Worm (Caenorhabditis elegans) whole organism, mixed stage, embryonic: ENCODE data around the gene egl-6.

Experiments
- blmp-1 ChIP-seq: fragments of 150-350 bp; optimal IDR thresholded peaks from 2 replicates; lab custom pipeline; 2014; ENCODE audit warnings: missing biosample characterization, missing genetic modification characterization
- ceh-83 ChIP-seq: fragments of 200-800 bp; sonication (Bioruptor generic); optimal IDR thresholded peaks from 2 replicates; lab custom pipeline; 2018; ENCODE audit warnings: mild to moderate bottlenecking, missing genetic modification characterization, missing compliant biosample characterization
- elt-1 ChIP-seq: sonication (generic microtip); optimal IDR thresholded peaks from 2 replicates; lab custom pipeline; 2017; ENCODE audit warnings: missing genetic modification characterization, mild to moderate bottlenecking, missing compliant biosample characterization, antibody characterized with exemption, moderate library complexity, borderline replicate concordance; ENCODE audit not compliant: insufficient read depth
- lsy-2 ChIP-seq: fragments of 150-350 bp; optimal IDR thresholded peaks from 2 replicates; lab custom pipeline; 2014; ENCODE audit warnings: missing biosample characterization, missing genetic modification characterization
- mls-2 ChIP-seq: sonication (generic microtip); optimal IDR thresholded peaks from 2 replicates; lab custom pipeline; 2016; ENCODE audit warnings: mild to moderate bottlenecking, missing genetic modification characterization, moderate library complexity, missing compliant biosample characterization
- nhr-12 ChIP-seq: fragments of 150-350 bp; optimal IDR thresholded peaks from 2 replicates; lab custom pipeline; 2014; ENCODE audit warnings: missing biosample characterization, missing genetic modification characterization
- unc-39 ChIP-seq: fragments of 150-350 bp; optimal IDR thresholded peaks from 2 replicates; lab custom pipeline; 2014; ENCODE audit warnings: missing biosample characterization, missing genetic modification characterization
- unc-62 ChIP-seq: fragments of 150-350 bp; optimal IDR thresholded peaks from 2 replicates; lab custom pipeline; 2014; ENCODE audit warnings: missing biosample characterization, missing genetic modification reagents, missing genetic modification characterization
- ztf-11 ChIP-seq: fragments of 150-350 bp; optimal IDR thresholded peaks from 2 replicates; lab custom pipeline; 2014; ENCODE audit warnings: missing biosample characterization, missing genetic modification characterization

DNA sequence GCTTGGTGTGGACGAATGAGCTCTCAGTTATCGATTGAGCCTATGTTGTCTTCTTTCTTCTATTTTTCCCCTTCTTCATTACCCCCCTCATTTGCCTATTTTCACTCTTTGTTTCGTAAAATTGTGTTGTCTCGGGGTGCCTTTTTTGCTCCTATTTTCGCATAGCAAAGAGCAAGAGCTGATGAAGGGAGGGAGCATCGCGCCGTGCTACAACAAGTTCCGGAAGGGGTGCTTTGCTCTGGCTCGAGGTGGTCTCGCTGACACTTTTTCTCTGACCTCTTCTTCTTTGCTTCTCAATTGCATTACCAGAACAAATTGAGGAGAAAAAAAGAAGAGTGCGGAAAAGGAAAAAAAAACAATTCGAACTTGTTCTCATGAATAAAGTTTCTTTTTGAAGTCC lies 34.9 kb upstream of the egl-6 start:
- no peak for TF ChIP-seq lsy-2
- TF ChIP-seq mls-2 (tag; lab: Kevin White, UChicago) = no peak
- TF ChIP-seq nhr-12 (tag; lab: Kevin White, UChicago) = no peak
- TF ChIP-seq ztf-11 = no peak
- TF ChIP-seq elt-1 (tag; lab: Kevin White, UChicago) = no peak
- TF ChIP-seq blmp-1 (tag; lab: Kevin White, UChicago) = no peak
- no peak for TF ChIP-seq unc-62
- no peak for TF ChIP-seq unc-39
- TF ChIP-seq ceh-83 (GFP tag; lab: Kevin White, UChicago) = no peak
